Worm (Caenorhabditis elegans): ENCODE measurements around the gene cest-34.

Gene cest-34

DNA sequence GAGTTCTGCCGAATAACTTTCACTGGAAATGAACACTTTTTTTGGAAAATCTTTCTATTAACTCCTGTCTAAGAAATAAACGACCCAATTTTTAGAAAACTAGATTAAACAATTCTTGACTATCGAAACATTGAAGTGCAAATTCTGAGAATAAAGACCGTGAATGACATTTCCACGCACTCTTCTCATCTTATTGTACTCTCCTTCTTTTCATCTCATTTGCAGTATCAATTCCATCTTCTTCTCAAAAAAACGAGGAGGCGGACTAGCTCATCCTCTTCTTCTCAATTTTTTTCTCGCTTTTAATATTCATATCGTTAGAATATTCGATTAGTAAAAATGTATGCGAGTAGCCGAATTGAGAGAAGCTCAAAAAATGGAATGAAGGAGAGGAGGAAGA, 14.9 kb upstream of the cest-34 start (continued):
- no peak for TF ChIP-seq rbr-2 (tag; optimal IDR thresholded peaks at IDR 0.05)
- no peak for TF ChIP-seq lin-13 (GFP tag; optimal IDR thresholded peaks at IDR 0.05)
- no peak for TF ChIP-seq nhr-41 (GFP tag; IDR thresholded peaks at IDR 0.05)
- TF ChIP-seq fkh-10 (GFP tag; optimal IDR thresholded peaks at IDR 0.05) = no peak
- TF ChIP-seq tra-1 (GFP tag; IDR thresholded peaks at IDR 0.05) = no peak
- TF ChIP-seq nhr-237 (tag; optimal IDR thresholded peaks at IDR 0.05) = no peak
- TF ChIP-seq Y75B8A.6 (GFP tag; IDR thresholded peaks at IDR 0.05) = no peak
- TF ChIP-seq spr-1 (tag; optimal IDR thresholded peaks at IDR 0.05) = no peak
- TF ChIP-seq zfp-2 (tag; optimal IDR thresholded peaks at IDR 0.05) = no peak
- TF ChIP-seq lsy-2 (tag; optimal IDR thresholded peaks at IDR 0.05) = peak in 1 of 2 experiments; percentile 12
- peak; percentile 15 for TF ChIP-seq nhr-48 (tag; optimal IDR thresholded peaks at IDR 0.05)
- no peak for TF ChIP-seq lin-29 (GFP tag; IDR thresholded peaks at IDR 0.05)
- no peak for TF ChIP-seq ceh-44 (GFP tag; IDR thresholded peaks at IDR 0.05)
- no peak for TF ChIP-seq zag-1 (tag; optimal IDR thresholded peaks at IDR 0.05)
- TF ChIP-seq T20F7.1 (GFP tag; optimal IDR thresholded peaks at IDR 0.05) = no peak

ce11 chrV:6662505-6662904, 14.1 kb upstream of the cest-34 start:
- TF ChIP-seq php-3 (GFP tag; IDR thresholded peaks at IDR 0.05) (no peak), unc-130 (GFP tag; optimal IDR thresholded peaks at IDR 0.05) (no peak), lin-29 (GFP tag; IDR thresholded peaks at IDR 0.05) (0 out of 2 replicates have a peak, but pooled peaks have one; percentile 14), lin-1 (GFP tag; IDR thresholded peaks at IDR 0.05) (no peak), egl-43 (GFP tag; IDR thresholded peaks at IDR 0.05) (0 out of 2 replicates have a peak, but pooled peaks have one; percentile 12), aha-1 (tag) (peak; percentile 94), R02D3.7 (tag; optimal IDR thresholded peaks at IDR 0.05) (no peak), T26A8.4 (GFP tag; IDR thresholded peaks at IDR 0.05) (no peak; the same call in 1 of the 2 replicates), lir-3 (tag; optimal IDR thresholded peaks at IDR 0.05) (no peak), unc-62 (GFP tag; optimal IDR thresholded peaks at IDR 0.05 in 1 of 2) (no peak), unc-62 (tag; optimal IDR thresholded peaks at IDR 0.05) (no peak), zag-1 (tag; optimal IDR thresholded peaks at IDR 0.05) (no peak), duxl-1 (tag; optimal IDR thresholded peaks at IDR 0.05; ENCODE audit: poor library complexity) (no peak)

ce11 chrV:6665751-6666150, 10.8 kb upstream of the cest-34 start, which contains the start of gene pmp-5:
TSS of gene pmp-5 (minus strand) at chrV:6665813.
- TF ChIP-seq nhr-77 (tag; optimal IDR thresholded peaks at IDR 0.05) (peak; percentile 17), fos-1 (tag; optimal IDR thresholded peaks at IDR 0.05) (no peak), nhr-28 (tag; optimal IDR thresholded peaks at IDR 0.05) (peak; percentile 86), php-3 (GFP tag; IDR thresholded peaks at IDR 0.05) (peak; percentile 66), nhr-48 (tag; optimal IDR thresholded peaks at IDR 0.05) (peak; percentile 45), hif-1 (tag; optimal IDR thresholded peaks at IDR 0.05) (peak in 1 of 2 experiments; percentile 58), hmg-1.1 (GFP tag; IDR thresholded peaks at IDR 0.05) (no peak), daf-16 (GFP tag; optimal IDR thresholded peaks at IDR 0.05) (no peak), daf-16 (tag; optimal IDR thresholded peaks at IDR 0.05) (peak; percentile 82), saeg-2 (GFP tag; IDR thresholded peaks at IDR 0.05) (peak; percentile 60; the same call in 1 of the 2 replicates), nhr-76 (tag; optimal IDR thresholded peaks at IDR 0.05) (no peak), unc-130 (GFP tag; optimal IDR thresholded peaks at IDR 0.05) (no peak), lin-13 (GFP tag; optimal IDR thresholded peaks at IDR 0.05) (no peak), lsy-2 (tag; optimal IDR thresholded peaks at IDR 0.05) (no peak), zfp-2 (tag; optimal IDR thresholded peaks at IDR 0.05) (no peak), unc-62 (GFP tag; optimal IDR thresholded peaks at IDR 0.05 in 1 of 2) (peak in 1 of 2 experiments; percentile 88), unc-62 (tag; optimal IDR thresholded peaks at IDR 0.05) (no peak), pha-4 (GFP tag; IDR thresholded peaks at IDR 0.05) (no peak), pha-4 (tag; optimal IDR thresholded peaks at IDR 0.05) (no peak), hlh-11 (tag; optimal IDR thresholded peaks at IDR 0.05) (peak; percentile 69), F37D6.2 (tag; optimal IDR thresholded peaks at IDR 0.05) (no peak), lin-1 (GFP tag; IDR thresholded peaks at IDR 0.05) (peak; percentile 56; the same call in 1 of the 2 replicates), ZK546.5 (tag; optimal IDR thresholded peaks at IDR 0.05) (no peak), nhr-25 (tag; optimal IDR thresholded peaks at IDR 0.05; ENCODE audit: borderline replicate concordance, insufficient read depth) (no peak), duxl-1 (tag; optimal IDR thresholded peaks at IDR 0.05; ENCODE audit: poor library complexity) (no peak), ceh-20 (GFP tag; IDR thresholded peaks at IDR 0.05) (no peak), nhr-102 (tag; optimal IDR thresholded peaks at IDR 0.05) (peak; percentile 50), R02D3.7 (tag; optimal IDR thresholded peaks at IDR 0.05) (no peak), aha-1 (tag) (no peak), T26A8.4 (GFP tag; IDR thresholded peaks at IDR 0.05) (no peak), sdz-12 (GFP tag; optimal IDR thresholded peaks at IDR 0.05) (no peak), madf-9 (GFP tag; conservative IDR thresholded peaks at IDR 0.05) (no peak), pqm-1 (tag; optimal IDR thresholded peaks at IDR 0.05) (peak; percentile 83), dve-1 (tag; optimal IDR thresholded peaks at IDR 0.05; ENCODE audit: insufficient read depth) (peak; percentile 67)
